Fruit fly (Drosophila melanogaster) whole organism, embryonic: ENCODE measurements around the gene Spf45.

ENCODE experiments used
- Blimp-1 ChIP-seq: fragments of 200-800 bp; sonication (Bioruptor generic); optimal IDR thresholded peaks from 3 replicates; lab custom pipeline; 2018; ENCODE audit warnings: missing biosample characterization, missing genetic modification characterization, mild to moderate bottlenecking, moderate library complexity, missing genetic modification reagents
- CG1024 ChIP-seq: fragments of 200-800 bp; sonication (Bioruptor generic); IDR thresholded peaks from 2 replicates; pipeline ENCODE4 v1.3.6; 2022; ENCODE audit warnings: missing biosample characterization, missing genetic modification characterization
- CG11723 ChIP-seq: fragments of 200-800 bp; sonication (Bioruptor generic); optimal IDR thresholded peaks from 2 replicates; lab custom pipeline; 2017; ENCODE audit warnings: missing biosample characterization, mild to moderate bottlenecking, missing genetic modification characterization
- CG12104 ChIP-seq: fragments of 200-800 bp; sonication (Bioruptor generic); optimal IDR thresholded peaks from 3 replicates; lab custom pipeline; 2016; ENCODE audit warnings: missing biosample characterization, missing genetic modification characterization
- CG12659 ChIP-seq: fragments of 200-800 bp; sonication (Bioruptor generic); optimal IDR thresholded peaks from 3 replicates; lab custom pipeline; 2017; ENCODE audit warnings: mild to moderate bottlenecking, missing biosample characterization, missing genetic modification reagents, missing genetic modification characterization
- CG14860 ChIP-seq: fragments of 200-800 bp; sonication (Bioruptor generic); IDR thresholded peaks from 3 replicates; pipeline ENCODE4 v1.3.6; 2022; ENCODE audit warnings: missing biosample characterization, missing genetic modification characterization; ENCODE audit not compliant: partially characterized antibody
- CG1603 ChIP-seq: fragments of 200-800 bp; sonication (Bioruptor generic); optimal IDR thresholded peaks from 2 replicates; lab custom pipeline; 2019; ENCODE audit warnings: missing biosample characterization, mild to moderate bottlenecking, missing genetic modification characterization, moderate library complexity
- CG17361 ChIP-seq: fragments of 200-800 bp; sonication (Bioruptor generic); IDR thresholded peaks from 3 replicates; pipeline ENCODE4 v1.3.6; 2022; ENCODE audit warnings: missing biosample characterization, missing genetic modification characterization
- CG17802 ChIP-seq: fragments of 200-800 bp; sonication (Bioruptor generic); optimal IDR thresholded peaks from 2 replicates; lab custom pipeline; 2018; ENCODE audit warnings: missing biosample characterization, mild to moderate bottlenecking, missing genetic modification characterization, moderate library complexity
- CG17912 ChIP-seq: fragments of 200-800 bp; sonication (Bioruptor generic); optimal IDR thresholded peaks from 2 replicates; lab custom pipeline; 2018; ENCODE audit warnings: missing biosample characterization, mild to moderate bottlenecking, missing genetic modification characterization
- CG18619 ChIP-seq: fragments of 200-800 bp; sonication (Bioruptor generic); optimal IDR thresholded peaks from 3 replicates; lab custom pipeline; 2017; ENCODE audit warnings: missing biosample characterization, mild to moderate bottlenecking, missing genetic modification characterization
- CG2678 ChIP-seq: fragments of 200-800 bp; sonication (Bioruptor generic); optimal IDR thresholded peaks from 3 replicates; lab custom pipeline; 2019; ENCODE audit warnings: missing biosample characterization, mild to moderate bottlenecking, missing genetic modification characterization, moderate library complexity
- CG2875 ChIP-seq: fragments of 200-800 bp; sonication (Bioruptor generic); optimal IDR thresholded peaks from 2 replicates; lab custom pipeline; 2017; ENCODE audit warnings: missing biosample characterization, mild to moderate bottlenecking, missing genetic modification characterization, missing genetic modification reagents
- CG30020 ChIP-seq: fragments of 200-800 bp; optimal IDR thresholded peaks from 2 replicates; lab custom pipeline; 2019; ENCODE audit warnings: missing biosample characterization, mild to moderate bottlenecking, missing genetic modification characterization, moderate library complexity
- CG32767 ChIP-seq: fragments of 200-800 bp; sonication (Bioruptor generic); IDR thresholded peaks from 2 replicates; pipeline ENCODE4 v1.3.6; 2022; ENCODE audit warnings: missing biosample characterization, missing genetic modification characterization
- CG4282 ChIP-seq: fragments of 200-800 bp; sonication (Bioruptor generic); optimal IDR thresholded peaks from 2 replicates; lab custom pipeline; 2016; ENCODE audit warnings: missing biosample characterization, missing genetic modification characterization
- CG7357 ChIP-seq: fragments of 200-800 bp; sonication (Bioruptor generic); IDR thresholded peaks from 3 replicates; pipeline ENCODE4 v1.3.6; 2022; ENCODE audit warnings: missing biosample characterization, missing genetic modification characterization
- Dfd ChIP-seq, 2 experiments: fragments of >200 bp; optimal IDR thresholded peaks; 2 replicates each; lab custom pipeline; 2017; ENCODE audit warnings: missing biosample characterization in 2 of 2, missing genetic modification characterization in 2 of 2
- Ets97D ChIP-seq: fragments of 200-800 bp; sonication (Bioruptor generic); optimal IDR thresholded peaks from 3 replicates; lab custom pipeline; 2016; ENCODE audit warnings: missing biosample characterization, missing genetic modification characterization
- HLH3B ChIP-seq: fragments of 200-800 bp; sonication (Bioruptor generic); IDR thresholded peaks from 2 replicates; pipeline ENCODE4 v1.3.6; 2022; ENCODE audit warnings: missing biosample characterization, missing genetic modification characterization
- Hmr ChIP-seq: fragments of 200-800 bp; sonication (Bioruptor generic); optimal IDR thresholded peaks from 3 replicates; lab custom pipeline; 2017; ENCODE audit warnings: mild to moderate bottlenecking, missing biosample characterization, missing genetic modification reagents, missing genetic modification characterization
- Lhr ChIP-seq: fragments of 200-800 bp; sonication (Bioruptor generic); optimal IDR thresholded peaks from 3 replicates; lab custom pipeline; 2017; ENCODE audit warnings: mild to moderate bottlenecking, missing biosample characterization, missing genetic modification reagents, missing genetic modification characterization
- Poxn ChIP-seq: fragments of 200-800 bp; sonication (Bioruptor generic); IDR thresholded peaks from 2 replicates; pipeline ENCODE4 v1.3.6; 2022; ENCODE audit warnings: missing biosample characterization, missing genetic modification characterization
- Ravus ChIP-seq: fragments of 200-800 bp; sonication (Bioruptor generic); IDR thresholded peaks from 2 replicates; pipeline ENCODE4 v1.3.6; 2022; ENCODE audit warnings: missing biosample characterization, missing genetic modification characterization
- Ssrp ChIP-seq: fragments of 200-800 bp; sonication (Bioruptor generic); optimal IDR thresholded peaks from 2 replicates; lab custom pipeline; 2018; ENCODE audit warnings: missing biosample characterization, mild to moderate bottlenecking, missing genetic modification characterization, moderate library complexity
- YL-1 ChIP-seq: fragments of 200-800 bp; sonication (Bioruptor generic); optimal IDR thresholded peaks from 3 replicates; lab custom pipeline; 2017; ENCODE audit warnings: missing biosample characterization, mild to moderate bottlenecking, missing genetic modification characterization
- amos ChIP-seq: fragments of 200-800 bp; sonication (Bioruptor generic); IDR thresholded peaks from 2 replicates; pipeline ENCODE4 v1.3.6; 2022; ENCODE audit warnings: missing biosample characterization, missing genetic modification characterization; ENCODE audit not compliant: partially characterized antibody
- ap ChIP-seq: fragments of 200-800 bp; sonication (Bioruptor generic); IDR thresholded peaks from 2 replicates; pipeline ENCODE4 v1.3.6; 2022; ENCODE audit warnings: missing biosample characterization, missing genetic modification characterization
- bigmax ChIP-seq: fragments of 200-800 bp; sonication (Bioruptor generic); optimal IDR thresholded peaks from 2 replicates; lab custom pipeline; 2018; ENCODE audit warnings: missing biosample characterization, mild to moderate bottlenecking, missing genetic modification characterization
- dmrt11E ChIP-seq: fragments of 200-800 bp; sonication (Bioruptor generic); optimal IDR thresholded peaks from 3 replicates; lab custom pipeline; 2018; ENCODE audit warnings: missing biosample characterization, mild to moderate bottlenecking, missing genetic modification characterization, moderate library complexity
- fd64A ChIP-seq: fragments of 200-800 bp; sonication (Bioruptor generic); optimal IDR thresholded peaks from 3 replicates; lab custom pipeline; 2018; ENCODE audit warnings: missing biosample characterization, mild to moderate bottlenecking, missing genetic modification characterization
- fd96Cb ChIP-seq: fragments of 200-800 bp; sonication (Bioruptor generic); optimal IDR thresholded peaks from 2 replicates; lab custom pipeline; 2018; ENCODE audit warnings: missing biosample characterization, mild to moderate bottlenecking, missing genetic modification characterization, moderate library complexity
- jing ChIP-seq: fragments of 200-800 bp; sonication (Bioruptor generic); optimal IDR thresholded peaks from 2 replicates; lab custom pipeline; 2018; ENCODE audit warnings: missing biosample characterization, mild to moderate bottlenecking, missing genetic modification characterization
- knrl ChIP-seq: fragments of 200-800 bp; sonication (Bioruptor generic); IDR thresholded peaks from 3 replicates; pipeline ENCODE4 v1.3.6; 2022; ENCODE audit warnings: missing biosample characterization, missing genetic modification characterization; ENCODE audit not compliant: partially characterized antibody
- lola ChIP-seq, 3 experiments: fragments of >200 bp in 2 of 3; fragments of 200-800 bp in 1 of 3; sonication (Bioruptor generic) in 1 of 3; optimal IDR thresholded peaks; 2 replicates each; lab custom pipeline; 2017 to 2019; ENCODE audit warnings: missing biosample characterization in 3 of 3, missing genetic modification characterization in 3 of 3, mild to moderate bottlenecking in 1 of 3, moderate library complexity in 1 of 3
- mam ChIP-seq: fragments of 200-800 bp; sonication (Bioruptor generic); optimal IDR thresholded peaks from 3 replicates; lab custom pipeline; 2016; ENCODE audit warnings: missing biosample characterization, missing genetic modification characterization
- nerfin-2 ChIP-seq: fragments of 200-800 bp; sonication (Bioruptor generic); IDR thresholded peaks from 2 replicates; pipeline ENCODE4 v1.3.6; 2022; ENCODE audit warnings: missing biosample characterization, missing genetic modification characterization; ENCODE audit not compliant: partially characterized antibody
- nmo ChIP-seq: fragments of 200-800 bp; sonication (Bioruptor generic); optimal IDR thresholded peaks from 2 replicates; lab custom pipeline; 2018; ENCODE audit warnings: missing biosample characterization, mild to moderate bottlenecking, missing genetic modification characterization, moderate library complexity
- pros ChIP-seq: fragments of 200-800 bp; sonication (Bioruptor generic); optimal IDR thresholded peaks from 3 replicates; lab custom pipeline; 2019; ENCODE audit warnings: missing biosample characterization, mild to moderate bottlenecking, missing genetic modification characterization, moderate library complexity
- row ChIP-seq: fragments of 200-800 bp; sonication (Bioruptor generic); IDR thresholded peaks from 3 replicates; pipeline ENCODE4 v1.3.6; 2022; ENCODE audit warnings: missing biosample characterization, missing genetic modification characterization
- run ChIP-seq: fragments of 200-800 bp; sonication (Bioruptor generic); optimal IDR thresholded peaks from 3 replicates; lab custom pipeline; 2018; ENCODE audit warnings: missing biosample characterization, mild to moderate bottlenecking, missing genetic modification characterization
- ssp ChIP-seq: fragments of 200-800 bp; sonication (Bioruptor generic); IDR thresholded peaks from 2 replicates; pipeline ENCODE4 v1.3.6; 2022; ENCODE audit warnings: missing biosample characterization, missing genetic modification characterization
- stc ChIP-seq: fragments of 200-800 bp; sonication (Bioruptor generic); IDR thresholded peaks from 2 replicates; pipeline ENCODE4 v1.3.6; 2022; ENCODE audit warnings: missing biosample characterization, missing genetic modification characterization
- tgo ChIP-seq: fragments of 200-800 bp; sonication (Bioruptor generic); IDR thresholded peaks from 3 replicates; pipeline ENCODE4 v1.3.6; 2022; ENCODE audit warnings: missing biosample characterization, missing genetic modification characterization
- trem ChIP-seq: fragments of 200-800 bp; optimal IDR thresholded peaks from 3 replicates; lab custom pipeline; 2019; ENCODE audit warnings: missing biosample characterization, mild to moderate bottlenecking, missing genetic modification characterization, moderate library complexity
- trh ChIP-seq: fragments of 200-800 bp; sonication (Bioruptor generic); optimal IDR thresholded peaks from 2 replicates; lab custom pipeline; 2016; ENCODE audit warnings: missing biosample characterization, missing genetic modification characterization

Gene Spf45

DNA sequence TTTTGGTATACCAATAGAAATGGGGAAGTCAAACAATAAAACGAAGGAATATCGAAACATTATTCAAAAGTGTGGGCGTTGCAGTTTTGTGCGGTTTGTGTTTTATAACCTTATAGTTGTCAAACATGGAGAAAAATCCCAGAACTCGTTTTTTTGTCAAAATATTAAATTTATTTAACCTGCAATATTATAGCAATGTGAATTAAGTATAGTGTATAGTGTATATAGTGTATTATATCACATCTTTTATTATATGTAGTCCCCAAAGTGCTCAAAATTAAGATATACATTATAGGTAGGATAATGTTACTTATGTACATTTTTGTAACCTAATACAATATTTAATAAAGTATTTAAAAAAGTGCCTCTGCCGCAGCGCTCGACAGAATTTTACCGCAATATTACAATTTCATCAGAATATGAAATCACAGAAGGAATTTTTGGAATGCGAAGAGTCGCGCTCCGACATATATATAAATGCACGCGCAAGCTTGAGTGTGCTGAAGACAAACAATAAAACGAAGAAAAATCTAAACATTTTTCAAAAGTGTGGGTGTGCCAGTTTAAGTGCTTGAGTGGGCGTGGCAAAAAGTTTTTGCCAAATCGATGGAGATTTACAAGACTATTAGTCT is 7.3 kb upstream of the Spf45 start:
- no peak for TF ChIP-seq nmo (GFP tag; lab: Kevin White, UChicago)
- peak; percentile 98 for TF ChIP-seq ssp (GFP tag; lab: Robert Waterston, UW)
- TF ChIP-seq run (tag; lab: Kevin White, UChicago): no peak
- TF ChIP-seq CG7357 (GFP tag; lab: Robert Waterston, UW): peak; percentile 89
- no peak for TF ChIP-seq Ets97D
- TF ChIP-seq CG1024 (GFP tag; lab: Robert Waterston, UW): peak; percentile 96
- no peak for TF ChIP-seq Poxn (GFP tag; lab: Robert Waterston, UW)
- peak in 1 of 3 experiments; percentile 1 for TF ChIP-seq lola (GFP tag; optimal IDR thresholded peaks at IDR 0.05; lab: Kevin White, UChicago)
- TF ChIP-seq mam (GFP tag; lab: Kevin White, UChicago): no peak
- peak; percentile 67 for TF ChIP-seq row (GFP tag; lab: Robert Waterston, UW)
- no peak for TF ChIP-seq bigmax (GFP tag; lab: Kevin White, UChicago)
- peak; percentile 76 for TF ChIP-seq CG1603 (tag; lab: Kevin White, UChicago)
- TF ChIP-seq CG17802 (tag; lab: Kevin White, UChicago): peak; percentile 85
- TF ChIP-seq CG12104 (GFP tag; lab: Kevin White, UChicago): no peak
- no peak for TF ChIP-seq stc
- TF ChIP-seq CG2678 (tag; lab: Kevin White, UChicago): no peak
- no peak for TF ChIP-seq YL-1
- TF ChIP-seq tgo (GFP tag; lab: Robert Waterston, UW): no peak
- peak; percentile 41 for TF ChIP-seq CG11723 (GFP tag; lab: Kevin White, UChicago)
- TF ChIP-seq CG17361: peak; percentile 45; the same call in 2 of the 3 replicates
- TF ChIP-seq Lhr (GFP tag; lab: Kevin White, UChicago): peak; percentile 50
- TF ChIP-seq CG30020 (tag; lab: Kevin White, UChicago): peak; percentile 97
- no peak for TF ChIP-seq CG32767 (GFP tag; lab: Robert Waterston, UW)
- TF ChIP-seq pros: no peak
- no peak for TF ChIP-seq CG14860 (GFP tag; lab: Robert Waterston, UW)

DNA sequence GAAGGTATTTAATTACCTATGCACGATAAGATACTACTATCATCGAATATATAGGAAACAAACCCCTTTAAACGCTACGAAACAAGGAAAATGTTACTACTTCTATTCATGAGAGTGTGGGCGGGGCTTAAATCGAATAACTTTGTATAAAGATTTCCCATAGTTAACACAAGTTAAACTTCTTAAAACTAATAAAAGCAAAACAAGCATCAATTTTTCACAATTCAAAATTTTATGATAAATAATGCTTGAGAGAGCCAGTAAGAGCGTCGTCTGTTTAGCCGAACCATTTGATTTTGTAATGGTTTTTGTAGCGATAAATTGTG is 609 bp upstream of the Spf45 start:
- TF ChIP-seq CG4282 (GFP tag; lab: Kevin White, UChicago) (no peak), CG1603 (tag; lab: Kevin White, UChicago) (peak; percentile 19), Hmr (no peak), Ssrp (tag; lab: Kevin White, UChicago) (no peak), CG12659 (no peak), HLH3B (GFP tag; lab: Robert Waterston, UW) (no peak), CG17802 (tag; lab: Kevin White, UChicago) (peak; percentile 96), amos (GFP tag; lab: Robert Waterston, UW) (no peak), nmo (GFP tag; lab: Kevin White, UChicago) (no peak), Dfd (GFP tag; optimal IDR thresholded peaks at IDR 0.05; lab: Kevin White, UChicago) (no peak), trem (no peak)

DNA sequence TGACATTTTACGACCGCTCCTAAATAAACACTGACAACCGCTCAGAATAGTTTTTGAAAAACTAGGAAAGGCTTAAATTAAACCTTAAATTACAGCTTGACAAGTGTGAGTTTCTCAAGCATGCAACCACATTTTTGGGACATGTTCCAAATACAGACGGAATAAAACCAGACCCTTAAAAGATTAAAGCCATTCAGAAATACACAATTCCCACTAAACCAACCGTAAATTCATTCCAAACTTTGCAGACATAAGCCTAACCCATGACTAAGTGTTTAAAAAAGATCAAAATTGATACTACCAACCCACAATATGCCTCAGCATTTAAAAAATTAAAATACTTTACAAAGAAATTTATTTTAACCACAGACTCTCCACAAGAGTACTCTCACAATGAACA is 3.0 kb downstream of the Spf45 start:
- no peak for TF ChIP-seq CG14860 (GFP tag; lab: Robert Waterston, UW)
- no peak for TF ChIP-seq Blimp-1 (GFP tag; lab: Kevin White, UChicago)
- TF ChIP-seq Ravus (GFP tag; lab: Robert Waterston, UW): no peak
- no peak for TF ChIP-seq trh (GFP tag; lab: Kevin White, UChicago)
- TF ChIP-seq nerfin-2: no peak
- no peak for TF ChIP-seq jing (GFP tag; lab: Kevin White, UChicago)
- no peak for TF ChIP-seq CG17912 (GFP tag; lab: Kevin White, UChicago)
- no peak for TF ChIP-seq knrl (GFP tag; lab: Robert Waterston, UW)
- no peak for TF ChIP-seq fd64A
- peak; percentile 78 for TF ChIP-seq CG7357 (GFP tag; lab: Robert Waterston, UW)
- TF ChIP-seq ap (GFP tag; lab: Robert Waterston, UW): no peak
- TF ChIP-seq CG18619 (GFP tag; lab: Kevin White, UChicago): no peak
- TF ChIP-seq CG2875 (GFP tag; lab: Kevin White, UChicago): no peak
- TF ChIP-seq CG30020 (tag; lab: Kevin White, UChicago): peak; percentile 96
- peak; percentile 94 for TF ChIP-seq ssp (GFP tag; lab: Robert Waterston, UW)
- TF ChIP-seq fd96Cb (tag; lab: Kevin White, UChicago): no peak
- TF ChIP-seq dmrt11E: no peak
